Fruit fly (Drosophila melanogaster): ENCODE measurements around the gene trc.

The trc gene

DNA sequence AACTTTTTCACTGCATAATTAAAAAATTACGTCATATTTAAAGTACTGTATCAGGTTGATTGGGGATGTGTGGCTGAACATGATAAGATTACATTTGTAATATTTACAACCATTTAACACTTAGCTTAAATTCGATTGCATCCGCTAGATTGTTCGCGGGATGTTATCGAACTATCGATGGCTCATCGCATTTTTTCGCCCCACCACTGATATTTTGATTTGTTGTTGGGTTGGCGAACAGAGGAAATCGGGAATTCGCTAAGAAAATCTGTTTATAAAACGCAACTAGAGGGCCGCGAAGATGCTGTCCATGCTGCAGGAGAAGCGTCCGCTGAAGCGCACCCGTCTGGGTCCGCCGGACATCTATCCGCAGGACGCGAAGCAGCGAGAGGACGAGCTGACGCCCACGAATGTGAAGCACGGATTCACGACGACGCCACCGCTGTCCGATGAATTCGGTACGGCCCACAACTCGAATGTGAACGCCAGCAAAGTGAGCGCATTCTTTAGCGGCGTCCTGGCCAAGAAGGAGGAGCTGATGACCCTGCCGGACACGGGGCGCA, 2.4 kb upstream of the trc start, which contains the start of gene kto (continued):
- TF ChIP-seq row (GFP tag; IDR thresholded peaks at IDR 0.05) (no peak), disco-r (GFP tag; optimal IDR thresholded peaks at IDR 0.05) (no peak), CG17361 (GFP tag; IDR thresholded peaks at IDR 0.05) (no peak), CG18599 (GFP tag; optimal IDR thresholded peaks at IDR 0.05) (no peak), Doc3 (GFP tag; IDR thresholded peaks at IDR 0.05; ENCODE audit: partially characterized antibody) (peak; percentile 81), ranshi (GFP tag; IDR thresholded peaks at IDR 0.05) (no peak), CG34376 (GFP tag; optimal IDR thresholded peaks at IDR 0.05) (peak; percentile 1), Nf-YC (tag; optimal IDR thresholded peaks at IDR 0.05) (no peak), Eip74EF (GFP tag; optimal IDR thresholded peaks at IDR 0.05) (no peak), CG32772 (GFP tag; IDR thresholded peaks at IDR 0.05) (no peak), D (optimal IDR thresholded peaks at IDR 0.05) (no peak), D (GFP tag; optimal IDR thresholded peaks at IDR 0.05) (no peak), NC2α (GFP tag; optimal IDR thresholded peaks at IDR 0.05) (no peak), Rx (GFP tag; IDR thresholded peaks at IDR 0.05) (no peak), repo (GFP tag; optimal IDR thresholded peaks at IDR 0.05) (no peak), CG8290 (GFP tag; optimal IDR thresholded peaks at IDR 0.05) (no peak), CG8290 (tag; optimal IDR thresholded peaks at IDR 0.05) (no peak), gce (GFP tag; IDR thresholded peaks at IDR 0.05) (no peak), Mrtf (GFP tag; IDR thresholded peaks at IDR 0.05) (no peak), fd3F (GFP tag; optimal IDR thresholded peaks at IDR 0.05) (no peak), trem (tag; optimal IDR thresholded peaks at IDR 0.05) (peak; percentile 34), Elba2 (GFP tag; optimal IDR thresholded peaks at IDR 0.05) (peak; percentile 20), CG9609 (GFP tag; optimal IDR thresholded peaks at IDR 0.05) (no peak), CG4707 (GFP tag; optimal IDR thresholded peaks at IDR 0.05) (no peak), CG10462 (GFP tag; optimal IDR thresholded peaks at IDR 0.05) (no peak), CG1529 (GFP tag; optimal IDR thresholded peaks at IDR 0.05) (no peak), sna (GFP tag; IDR thresholded peaks at IDR 0.05; ENCODE audit: partially characterized antibody) (peak; percentile 83), CG32532 (GFP tag; IDR thresholded peaks at IDR 0.05) (no peak), br (optimal IDR thresholded peaks at IDR 0.05) (no peak), hb (GFP tag; IDR thresholded peaks at IDR 0.05; ENCODE audit: partially characterized antibody) (peak; percentile 73; the same call in 2 of the 3 replicates), Sin3A (optimal IDR thresholded peaks at IDR 0.05) (peak; percentile 16), MTF-1 (GFP tag; optimal IDR thresholded peaks at IDR 0.05; ENCODE audit: borderline replicate concordance) (no peak), C15 (GFP tag; IDR thresholded peaks at IDR 0.05) (no peak), grau (tag; optimal IDR thresholded peaks at IDR 0.05) (no peak), CG1603 (tag; optimal IDR thresholded peaks at IDR 0.05) (no peak), CG7839 (tag; optimal IDR thresholded peaks at IDR 0.05) (no peak), CG7745 (tag; optimal IDR thresholded peaks at IDR 0.05) (no peak), zfh1 (GFP tag; IDR thresholded peaks at IDR 0.05) (no peak), CG34224 (GFP tag; IDR thresholded peaks at IDR 0.05; ENCODE audit: partially characterized antibody) (peak; percentile 95), CG9932 (GFP tag; IDR thresholded peaks at IDR 0.05) (no peak), YL-1 (GFP tag; optimal IDR thresholded peaks at IDR 0.05) (peak; percentile 41), lola (GFP tag; optimal IDR thresholded peaks at IDR 0.05) (no peak), sens (GFP tag) (peak; percentile 84), Scr (GFP tag; IDR thresholded peaks at IDR 0.05; ENCODE audit: partially characterized antibody) (peak; percentile 89), ewg (GFP tag; optimal IDR thresholded peaks at IDR 0.05) (no peak), CG42726 (GFP tag; IDR thresholded peaks at IDR 0.05; ENCODE audit: partially characterized antibody) (peak; percentile 28; the same call in 1 of the 2 replicates), fru (optimal IDR thresholded peaks at IDR 0.05) (no peak), Fer2 (tag; optimal IDR thresholded peaks at IDR 0.05) (no peak), CG17612 (GFP tag; IDR thresholded peaks at IDR 0.05) (no peak), BEAF-32 (GFP tag; optimal IDR thresholded peaks at IDR 0.05) (peak; percentile 84), CG14050 (GFP tag; IDR thresholded peaks at IDR 0.05) (no peak), CG17186 (GFP tag; optimal IDR thresholded peaks at IDR 0.05) (no peak)
